Worm (Caenorhabditis elegans): Measurements from ENCODE around the gene nhr-274.
A peak's percentile ranks its signal among the peaks of the same experiment; 100 is the strongest.

DNA sequence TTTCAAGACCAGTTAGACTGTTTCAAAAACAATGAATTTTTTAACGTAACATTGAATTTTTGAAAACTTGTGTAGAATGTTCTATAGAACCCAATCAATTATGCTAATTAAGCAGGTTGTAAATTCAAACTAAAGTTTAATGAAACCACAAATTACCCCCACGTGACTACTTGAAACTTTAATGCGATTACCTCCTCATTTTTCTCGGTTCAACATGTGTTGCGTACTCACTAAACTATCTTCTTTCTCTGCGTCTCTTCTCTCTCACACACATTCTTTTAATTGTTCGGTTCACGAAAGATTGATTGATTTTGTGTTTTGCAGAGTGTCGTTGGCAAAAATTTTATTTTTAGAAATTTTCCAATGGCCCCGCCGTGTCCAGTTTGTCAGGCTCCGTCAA, 21.4 kb downstream of the nhr-274 start, which contains the start of gene nhr-87:
- no peak for TF ChIP-seq egl-27 (tag; optimal IDR thresholded peaks at IDR 0.05)
- peak; percentile 38 for TF ChIP-seq dve-1 (tag; optimal IDR thresholded peaks at IDR 0.05; ENCODE audit: insufficient read depth)
- no peak for TF ChIP-seq fkh-10 (GFP tag; optimal IDR thresholded peaks at IDR 0.05)
- no peak for TF ChIP-seq nhr-237 (tag; optimal IDR thresholded peaks at IDR 0.05)
- no peak for TF ChIP-seq attf-4 (tag; optimal IDR thresholded peaks at IDR 0.05)
- no peak for TF ChIP-seq lir-3 (tag; optimal IDR thresholded peaks at IDR 0.05)
- TF ChIP-seq nhr-11 (tag; optimal IDR thresholded peaks at IDR 0.05), result no peak
- peak; percentile 75 for TF ChIP-seq hlh-30 (tag; optimal IDR thresholded peaks at IDR 0.05; ENCODE audit: insufficient read depth)
- TF ChIP-seq arid-1 (GFP tag; conservative IDR thresholded peaks at IDR 0.05), result no peak
- TF ChIP-seq pha-4 (GFP tag; IDR thresholded peaks at IDR 0.05), result no peak
- no peak for TF ChIP-seq pha-4 (tag; optimal IDR thresholded peaks at IDR 0.05)

Measured in whole organism, L4 larva.